Worm (Caenorhabditis elegans) whole organism, young adult: ENCODE results near the gene srh-286.

Experiments
- B0019.2 ChIP-seq: fragments of 200-800 bp; sonication (Bioruptor generic); conservative IDR thresholded peaks from 2 replicates; pipeline ENCODE4 v1.3.6; 2022; ENCODE audit warnings: missing genetic modification reagents, missing genetic modification characterization, missing compliant biosample characterization
- B0035.1 ChIP-seq: sonication (generic microtip); optimal IDR thresholded peaks from 2 replicates; lab custom pipeline; 2016; ENCODE audit warnings: missing genetic modification characterization, mild to moderate bottlenecking, missing compliant biosample characterization, missing genotype, missing genetic modification reagents
- B0336.3 ChIP-seq: fragments of 200-800 bp; sonication (Bioruptor generic); IDR thresholded peaks from 2 replicates; pipeline ENCODE4 v1.3.6; 2022; ENCODE audit warnings: missing genetic modification characterization, missing compliant biosample characterization
- C17E4.6 ChIP-seq: fragments of 200-800 bp; sonication (Bioruptor generic); IDR thresholded peaks from 2 replicates; pipeline ENCODE4 v1.3.6; 2022; ENCODE audit warnings: missing genetic modification reagents, missing genetic modification characterization, missing compliant biosample characterization
- D2030.7 ChIP-seq: fragments of 200-800 bp; sonication (Bioruptor generic); IDR thresholded peaks from 2 replicates; pipeline ENCODE4 v1.3.6; 2022; ENCODE audit warnings: missing genetic modification reagents, missing genetic modification characterization, missing compliant biosample characterization
- F39B2.1 ChIP-seq: fragments of 200-800 bp; sonication (Bioruptor generic); IDR thresholded peaks from 2 replicates; pipeline ENCODE4 v1.3.6; 2022; ENCODE audit warnings: missing genetic modification reagents, missing genetic modification characterization, missing compliant biosample characterization
- F55B11.4 ChIP-seq: sonication (generic microtip); optimal IDR thresholded peaks from 2 replicates; lab custom pipeline; 2016; ENCODE audit warnings: missing compliant biosample characterization, missing genetic modification characterization, borderline replicate concordance; ENCODE audit not compliant: insufficient read depth
- K11D2.4 ChIP-seq: fragments of 200-800 bp; sonication (Bioruptor generic); IDR thresholded peaks from 2 replicates; pipeline ENCODE4 v1.3.6; 2022; ENCODE audit warnings: missing genetic modification reagents, missing genetic modification characterization, missing compliant biosample characterization
- Y53F4B.3 ChIP-seq: fragments of 200-800 bp; sonication (Bioruptor generic); IDR thresholded peaks from 2 replicates; pipeline ENCODE4 v1.3.6; 2022; ENCODE audit warnings: missing genetic modification reagents, missing genetic modification characterization, missing compliant biosample characterization
- Y79H2A.3 ChIP-seq: fragments of 200-800 bp; sonication (Bioruptor generic); conservative IDR thresholded peaks from 2 replicates; pipeline ENCODE4 v1.3.6; 2022; ENCODE audit warnings: missing genetic modification reagents, missing genetic modification characterization, missing compliant biosample characterization
- ZK185.1 ChIP-seq: sonication (generic microtip); optimal IDR thresholded peaks from 2 replicates; lab custom pipeline; 2016; ENCODE audit warnings: mild to moderate bottlenecking, missing genetic modification characterization, missing compliant biosample characterization; ENCODE audit not compliant: poor library complexity, severe bottlenecking
- akir-1 ChIP-seq: fragments of 200-800 bp; sonication (Bioruptor generic); optimal IDR thresholded peaks from 2 replicates; lab custom pipeline; 2018; ENCODE audit warnings: mild to moderate bottlenecking, missing genetic modification characterization, moderate library complexity, missing compliant biosample characterization
- ama-1 ChIP-seq, 3 experiments: fragments of 150-350 bp in 1 of 3; sonication (generic microtip) in 2 of 3; optimal IDR thresholded peaks; 2 replicates each; lab custom pipeline; 2014 to 2018; ENCODE audit warnings: missing biosample characterization in 2 of 3, missing genetic modification characterization in 2 of 3, missing genetic modification reagents in 2 of 3
- attf-5 ChIP-seq: fragments of 200-800 bp; sonication (Bioruptor generic); optimal IDR thresholded peaks from 2 replicates; lab custom pipeline; 2018; ENCODE audit warnings: mild to moderate bottlenecking, missing genetic modification characterization, missing compliant biosample characterization
- bed-1 ChIP-seq: fragments of 200-800 bp; sonication (Bioruptor generic); IDR thresholded peaks from 2 replicates; pipeline ENCODE4 v1.3.6; 2022; ENCODE audit warnings: missing genetic modification reagents, missing genetic modification characterization, missing compliant biosample characterization
- egl-18 ChIP-seq: fragments of 200-800 bp; sonication (Bioruptor generic); IDR thresholded peaks from 2 replicates; pipeline ENCODE4 v1.3.6; 2022; ENCODE audit warnings: missing genetic modification reagents, missing genetic modification characterization, missing compliant biosample characterization
- ekl-4 ChIP-seq: fragments of 200-800 bp; sonication (Bioruptor generic); IDR thresholded peaks from 2 replicates; pipeline ENCODE4 v1.3.6; 2022; ENCODE audit warnings: missing genetic modification reagents, missing genetic modification characterization, missing compliant biosample characterization
- gei-17 ChIP-seq: fragments of 200-800 bp; sonication (Bioruptor generic); optimal IDR thresholded peaks from 2 replicates; lab custom pipeline; 2018; ENCODE audit warnings: mild to moderate bottlenecking, missing genetic modification characterization, missing compliant biosample characterization
- hlh-26 ChIP-seq: fragments of 200-800 bp; sonication (Bioruptor generic); conservative IDR thresholded peaks from 2 replicates; pipeline ENCODE4 v1.3.6; 2022; ENCODE audit warnings: missing genetic modification reagents, missing genetic modification characterization, missing compliant biosample characterization
- hrde-1 ChIP-seq: sonication (generic microtip); optimal IDR thresholded peaks from 2 replicates; lab custom pipeline; 2016; ENCODE audit warnings: missing genetic modification characterization, mild to moderate bottlenecking, missing compliant biosample characterization, moderate library complexity, missing genotype, missing genetic modification reagents, borderline replicate concordance
- lag-1 ChIP-seq: fragments of 200-800 bp; sonication (Bioruptor generic); IDR thresholded peaks from 2 replicates; pipeline ENCODE4 v1.3.6; 2022; ENCODE audit warnings: missing genetic modification reagents, missing genetic modification characterization, missing compliant biosample characterization
- lsy-27 ChIP-seq: sonication (generic microtip); optimal IDR thresholded peaks from 2 replicates; lab custom pipeline; 2017; ENCODE audit warnings: missing genetic modification characterization, mild to moderate bottlenecking, missing compliant biosample characterization, antibody characterized with exemption, missing genotype, borderline replicate concordance; ENCODE audit not compliant: insufficient read depth
- madf-8 ChIP-seq: fragments of 200-800 bp; sonication (Bioruptor generic); conservative IDR thresholded peaks from 2 replicates; pipeline ENCODE4 v1.3.6; 2022; ENCODE audit warnings: missing genetic modification reagents, missing genetic modification characterization, missing compliant biosample characterization
- mel-28 ChIP-seq: sonication (generic microtip); optimal IDR thresholded peaks from 2 replicates; lab custom pipeline; 2016; ENCODE audit warnings: borderline replicate concordance, mild to moderate bottlenecking, missing genetic modification characterization, missing compliant biosample characterization
- nhr-120 ChIP-seq: fragments of 200-800 bp; sonication (Bioruptor generic); IDR thresholded peaks from 2 replicates; pipeline ENCODE4 v1.3.6; 2022; ENCODE audit warnings: missing genetic modification characterization, missing compliant biosample characterization
- nhr-179 ChIP-seq: sonication (generic microtip); optimal IDR thresholded peaks from 2 replicates; lab custom pipeline; 2016; ENCODE audit warnings: mild to moderate bottlenecking, missing genetic modification characterization, missing compliant biosample characterization
- rec-8 ChIP-seq, 2 experiments: sonication (generic microtip); optimal IDR thresholded peaks; 2 replicates each; lab custom pipeline; 2016; ENCODE audit warnings: mild to moderate bottlenecking in 2 of 2, missing genetic modification characterization in 2 of 2, missing genetic modification reagents in 2 of 2, missing genotype in 2 of 2, missing biosample characterization in 1 of 2, missing compliant biosample characterization in 1 of 2, moderate library complexity in 1 of 2
- rpc-1 ChIP-seq, 2 experiments: fragments of 150-350 bp in 1 of 2; sonication (generic microtip) in 1 of 2; optimal IDR thresholded peaks; 2 replicates each; lab custom pipeline; 2014 to 2018; ENCODE audit warnings: missing biosample characterization in 1 of 2, missing genetic modification characterization in 1 of 2, missing genetic modification reagents in 1 of 2, missing genotype in 1 of 2
- snpc-1.3 ChIP-seq: sonication (generic microtip); optimal IDR thresholded peaks from 2 replicates; lab custom pipeline; 2017; ENCODE audit warnings: missing genetic modification characterization, mild to moderate bottlenecking, missing compliant biosample characterization, antibody characterized with exemption, moderate library complexity, missing genotype, missing genetic modification reagents; ENCODE audit not compliant: insufficient read depth
- snpc-3.4 ChIP-seq: sonication (generic microtip); optimal IDR thresholded peaks from 2 replicates; lab custom pipeline; 2017; ENCODE audit warnings: missing genetic modification characterization, mild to moderate bottlenecking, missing compliant biosample characterization, antibody characterized with exemption, moderate library complexity, missing genotype, missing genetic modification reagents
- snpc-4 ChIP-seq, 5 experiments: fragments of 150-350 bp in 1 of 5; sonication (generic microtip) in 4 of 5; optimal IDR thresholded peaks; 2 replicates each; lab custom pipeline; 2014 to 2018; ENCODE audit warnings: missing genetic modification characterization in 5 of 5, missing biosample characterization in 3 of 5, antibody characterized with exemption in 2 of 5, mild to moderate bottlenecking in 2 of 5, missing compliant biosample characterization in 2 of 5, missing genotype in 2 of 5, moderate library complexity in 2 of 5, missing genetic modification reagents in 1 of 5
- sptf-2 ChIP-seq: fragments of 200-800 bp; sonication (Bioruptor generic); optimal IDR thresholded peaks from 2 replicates; lab custom pipeline; 2018; ENCODE audit warnings: mild to moderate bottlenecking, missing genetic modification characterization, missing compliant biosample characterization
- tlf-1 ChIP-seq: fragments of 200-800 bp; sonication (Bioruptor generic); optimal IDR thresholded peaks from 2 replicates; lab custom pipeline; 2018; ENCODE audit warnings: mild to moderate bottlenecking, missing genetic modification characterization, missing compliant biosample characterization
- unc-62 ChIP-seq: fragments of 150-350 bp; optimal IDR thresholded peaks from 2 replicates; lab custom pipeline; 2014; ENCODE audit warnings: missing biosample characterization, missing genetic modification reagents, missing genetic modification characterization
- ztf-6 ChIP-seq: fragments of 200-800 bp; sonication (Bioruptor generic); IDR thresholded peaks from 2 replicates; pipeline ENCODE4 v1.3.6; 2022; ENCODE audit warnings: missing genetic modification reagents, missing genetic modification characterization, missing compliant biosample characterization

Gene srh-286

DNA sequence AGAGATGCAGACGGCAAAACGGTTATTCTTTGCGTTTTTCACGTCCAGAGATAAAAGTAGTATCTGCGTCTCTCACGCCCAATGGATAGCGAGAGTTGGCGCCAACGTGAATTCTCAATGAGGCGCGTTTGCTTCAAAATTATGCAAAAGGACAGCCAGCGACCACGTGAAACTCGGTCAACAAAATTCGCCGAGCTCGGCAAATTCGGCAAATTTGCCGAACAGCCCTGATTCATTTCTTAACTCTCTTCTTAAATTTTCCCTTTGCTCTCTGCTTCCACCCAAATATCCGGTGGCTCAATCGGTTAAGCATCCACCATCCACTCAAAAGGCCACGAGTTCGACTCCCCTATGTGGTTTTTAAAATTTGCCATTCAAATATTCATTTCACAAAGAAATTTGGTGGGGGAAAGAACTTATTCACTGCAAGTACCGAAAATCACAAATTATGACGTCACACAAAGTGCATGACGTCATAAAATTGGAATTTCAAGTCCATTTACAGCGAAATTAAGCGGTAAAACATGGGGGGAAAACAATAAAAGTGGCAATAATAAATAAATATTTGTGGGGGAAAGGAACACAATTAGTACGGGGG is 1.5 kb upstream of the srh-286 start (continued):
- TF ChIP-seq mel-28 (tag; lab: Kevin White, UChicago) = no peak
- TF ChIP-seq akir-1 (GFP tag; lab: Kevin White, UChicago) = no peak
- TF ChIP-seq gei-17 (GFP tag; lab: Kevin White, UChicago) = no peak
- TF ChIP-seq K11D2.4 (GFP tag; lab: Robert Waterston, UW) = no peak
- TF ChIP-seq lsy-27 (tag; lab: Kevin White, UChicago) = no peak
- no peak for TF ChIP-seq snpc-4 (GFP tag; optimal IDR thresholded peaks at IDR 0.05; lab: Kevin White, UChicago)
- no peak for TF ChIP-seq snpc-4 (tag; optimal IDR thresholded peaks at IDR 0.05; lab: Kevin White, UChicago)
- TF ChIP-seq tlf-1 = no peak
- no peak for TF ChIP-seq nhr-179 (tag; lab: Kevin White, UChicago)
- TF ChIP-seq B0336.3 = 0 out of 2 replicates have a peak, but pooled peaks have one; percentile 36
- TF ChIP-seq ama-1 (optimal IDR thresholded peaks at IDR 0.05; lab: Kevin White, UChicago) = no peak
- TF ChIP-seq ama-1 (GFP tag; optimal IDR thresholded peaks at IDR 0.05; lab: Kevin White, UChicago) = peak in 1 of 2 experiments; percentile 40
- no peak for TF ChIP-seq nhr-120 (GFP tag; lab: Robert Waterston, UW)
- 0 out of 2 replicates have a peak, but pooled peaks have one; percentile 25 for TF ChIP-seq Y79H2A.3
- peak; percentile 9 for TF ChIP-seq rpc-1 (optimal IDR thresholded peaks at IDR 0.05; lab: Kevin White, UChicago)
- TF ChIP-seq rpc-1 (tag; optimal IDR thresholded peaks at IDR 0.05; lab: Kevin White, UChicago) = peak; percentile 63
- peak; percentile 53 for TF ChIP-seq snpc-3.4
- TF ChIP-seq D2030.7 (GFP tag; lab: Robert Waterston, UW) = peak; percentile 53; the same call in 1 of the 2 replicates

DNA sequence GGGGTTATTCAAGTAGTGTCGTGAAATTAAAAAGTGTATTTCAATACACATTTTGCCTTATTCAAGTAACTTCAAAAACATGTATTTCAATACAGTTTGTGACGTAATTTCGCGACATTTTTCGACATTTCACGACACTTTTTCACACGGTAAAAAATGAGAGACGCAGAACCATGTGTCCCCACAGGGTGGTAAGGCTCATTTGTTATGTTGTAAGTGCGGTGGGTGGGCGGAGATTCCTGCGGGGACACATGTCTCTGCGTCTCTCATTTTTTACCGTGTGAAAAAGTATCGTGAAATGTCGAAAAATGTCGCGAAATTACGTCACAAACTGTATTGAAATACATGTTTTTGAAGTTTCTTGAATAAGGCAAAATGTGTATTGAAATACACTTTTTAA is 11.8 kb downstream of the srh-286 start:
- peak; percentile 98 for TF ChIP-seq F39B2.1 (GFP tag; lab: Robert Waterston, UW)

DNA sequence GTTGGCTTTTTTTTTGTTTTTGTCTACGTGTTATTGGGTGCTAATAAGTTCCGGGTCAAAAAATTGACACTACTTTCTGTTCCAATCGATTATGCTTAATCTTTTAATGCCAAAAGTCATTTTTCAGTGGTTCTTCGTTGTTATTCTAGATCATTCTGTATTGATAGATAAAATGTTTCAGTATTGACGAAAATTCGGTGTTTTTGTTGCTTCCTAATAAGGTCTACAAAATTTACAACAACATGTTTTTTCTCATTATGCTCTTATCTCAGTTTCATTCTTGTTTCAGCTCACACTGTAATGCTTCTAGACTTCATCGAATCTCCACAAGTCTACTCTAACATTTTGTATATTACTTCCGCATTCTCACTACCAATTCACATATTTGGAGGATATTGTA is 12.7 kb downstream of the srh-286 start, which contains the start of gene srh-303:
Gene srh-303 (plus strand): TSS at position 301 of the 400 bp plus-strand sequence.
- no peak for TF ChIP-seq hrde-1 (tag; lab: Kevin White, UChicago)
- no peak for TF ChIP-seq ekl-4
- TF ChIP-seq B0019.2 (GFP tag; lab: Robert Waterston, UW) = no peak
- no peak for TF ChIP-seq unc-62
- no peak for TF ChIP-seq rec-8 (tag; optimal IDR thresholded peaks at IDR 0.05; lab: Kevin White, UChicago)
- no peak for TF ChIP-seq nhr-120 (GFP tag; lab: Robert Waterston, UW)
- TF ChIP-seq madf-8 (GFP tag; lab: Robert Waterston, UW) = no peak
- TF ChIP-seq F39B2.1 (GFP tag; lab: Robert Waterston, UW) = no peak
- TF ChIP-seq bed-1 (GFP tag; lab: Robert Waterston, UW) = no peak
- no peak for TF ChIP-seq egl-18 (GFP tag; lab: Robert Waterston, UW)
- TF ChIP-seq B0035.1 (tag; lab: Kevin White, UChicago) = no peak

DNA sequence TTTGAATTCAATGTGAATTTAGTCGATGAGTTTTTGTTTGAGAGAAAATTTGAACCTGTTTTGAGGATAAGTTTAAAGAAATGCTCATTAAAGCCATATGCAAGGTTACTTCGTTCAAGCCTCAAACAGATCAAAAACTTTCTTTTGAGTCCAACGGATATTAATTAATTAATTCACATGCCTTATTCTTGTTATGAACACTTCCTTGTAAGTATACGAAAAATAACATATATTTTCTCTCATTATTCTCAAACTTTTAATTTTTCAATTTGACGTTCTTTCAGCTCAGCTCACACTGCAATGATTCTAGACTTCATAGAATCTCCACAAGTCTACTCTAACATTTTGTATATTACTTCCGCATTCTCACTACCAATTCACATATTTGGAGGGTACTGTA is 15.7 kb downstream of the srh-286 start, which contains the start of gene srh-304:
Gene srh-304 (plus strand): TSS at position 301 of the 400 bp plus-strand sequence.
- TF ChIP-seq attf-5 (GFP tag; lab: Kevin White, UChicago) = no peak
- no peak for TF ChIP-seq ztf-6 (GFP tag; lab: Robert Waterston, UW)
- no peak for TF ChIP-seq lag-1
- TF ChIP-seq tlf-1 = no peak
- no peak for TF ChIP-seq sptf-2
- TF ChIP-seq B0019.2 (GFP tag; lab: Robert Waterston, UW) = no peak
- TF ChIP-seq Y53F4B.3 (GFP tag; lab: Robert Waterston, UW) = no peak
- no peak for TF ChIP-seq hlh-26
- TF ChIP-seq ZK185.1 (tag; lab: Kevin White, UChicago) = no peak
- no peak for TF ChIP-seq egl-18 (GFP tag; lab: Robert Waterston, UW)
- no peak for TF ChIP-seq snpc-1.3 (tag; lab: Kevin White, UChicago)
- no peak for TF ChIP-seq F55B11.4
- no peak for TF ChIP-seq C17E4.6
